Worm (Caenorhabditis elegans) whole organism, L3 larva: ENCODE results near the gene H06I04.3.

ENCODE experiments used
- aly-2 ChIP-seq: fragments of 150-350 bp; optimal IDR thresholded peaks from 2 replicates; lab custom pipeline; 2014; ENCODE audit warnings: missing biosample characterization, missing genetic modification characterization
- ama-1 ChIP-seq: fragments of 150-350 bp; optimal IDR thresholded peaks from 2 replicates; lab custom pipeline; 2018
- elt-1 ChIP-seq: fragments of 150-350 bp; optimal IDR thresholded peaks from 2 replicates; lab custom pipeline; 2014; ENCODE audit warnings: missing biosample characterization, missing genetic modification characterization
- elt-2 ChIP-seq: sonication (generic microtip); optimal IDR thresholded peaks from 2 replicates; lab custom pipeline; 2016; ENCODE audit warnings: missing genetic modification reagents, mild to moderate bottlenecking, missing genetic modification characterization, missing compliant biosample characterization
- nhr-25 ChIP-seq: sonication (generic microtip); optimal IDR thresholded peaks from 2 replicates; lab custom pipeline; 2017; ENCODE audit warnings: missing biosample characterization, missing genetic modification characterization
- nhr-28 ChIP-seq: fragments of 150-350 bp; optimal IDR thresholded peaks from 2 replicates; lab custom pipeline; 2014; ENCODE audit warnings: missing biosample characterization, missing genetic modification characterization
- snpc-4 ChIP-seq: fragments of 150-350 bp; optimal IDR thresholded peaks from 2 replicates; lab custom pipeline; 2014; ENCODE audit warnings: missing biosample characterization, missing genetic modification characterization
- zag-1 ChIP-seq: fragments of 150-350 bp; optimal IDR thresholded peaks from 2 replicates; lab custom pipeline; 2014; ENCODE audit warnings: missing biosample characterization, missing genetic modification characterization
- ztf-11 ChIP-seq: fragments of 150-350 bp; optimal IDR thresholded peaks from 2 replicates; lab custom pipeline; 2014; ENCODE audit warnings: missing biosample characterization, missing genetic modification characterization
- ztf-4 ChIP-seq: fragments of 150-350 bp; optimal IDR thresholded peaks from 2 replicates; lab custom pipeline; 2014; ENCODE audit warnings: missing biosample characterization, missing genetic modification characterization

DNA sequence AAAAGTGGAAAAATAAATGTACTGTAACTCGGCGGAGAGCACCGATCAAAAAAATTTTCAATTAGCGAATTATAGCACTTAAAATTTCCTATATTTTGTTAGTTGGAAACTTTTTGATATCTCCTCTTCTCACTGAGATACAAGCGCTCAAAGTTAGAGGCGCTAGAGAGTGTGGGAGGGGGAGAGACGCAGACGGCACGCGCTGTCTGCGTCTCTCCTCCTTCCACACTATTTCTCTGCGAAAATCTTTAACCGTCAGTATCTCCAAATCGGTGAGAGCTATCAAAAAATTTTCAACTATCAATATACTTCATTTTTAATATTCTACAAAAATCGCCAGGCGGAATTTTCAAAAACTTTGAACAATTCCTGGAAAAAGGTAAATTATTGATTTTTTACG is 3.6 kb upstream of the H06I04.3 start:
- TF ChIP-seq aly-2 (no peak), nhr-28 (tag; lab: Kevin White, UChicago) (no peak), elt-2 (no peak), zag-1 (tag; lab: Kevin White, UChicago) (no peak), ama-1 (no peak), elt-1 (no peak), snpc-4 (no peak), ztf-4 (no peak), nhr-25 (tag; lab: Kevin White, UChicago) (no peak), ztf-11 (tag; lab: Kevin White, UChicago) (no peak)
